Worm (Caenorhabditis elegans) whole organism, L1 larva: ENCODE measurements around the gene nprt-1.
"Not testable (repeated sequence)": the region's sequence is repeated elsewhere in the genome, so short reads cannot be mapped to it uniquely, and the experiment has no call there.

Source experiments
- fos-1 ChIP-seq: fragments of 150-350 bp; optimal IDR thresholded peaks from 2 replicates; lab custom pipeline; 2014; ENCODE audit warnings: missing biosample characterization, missing genetic modification characterization
- sptf-1 ChIP-seq: fragments of 150-350 bp; optimal IDR thresholded peaks from 2 replicates; lab custom pipeline; 2014; ENCODE audit warnings: missing biosample characterization, missing genetic modification characterization

DNA sequence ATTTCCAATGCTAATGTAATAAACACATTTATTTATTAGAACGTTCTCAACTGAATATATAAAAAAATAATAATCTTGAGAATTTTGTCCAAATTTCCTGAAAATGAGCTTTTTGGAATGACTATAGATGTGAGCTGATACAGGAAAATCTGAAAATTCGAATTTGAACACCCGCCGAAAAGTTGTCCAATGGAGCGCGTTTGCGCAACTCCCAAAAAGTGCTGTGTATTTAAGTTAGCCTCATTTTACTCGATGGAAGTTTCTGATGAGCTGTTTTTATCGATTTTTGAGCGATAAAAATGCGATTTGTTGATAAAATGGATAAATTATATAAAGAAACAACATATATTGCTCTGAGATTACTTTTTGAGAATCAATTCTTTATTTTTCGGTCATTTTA is 11.7 kb upstream of the nprt-1 start:
- not testable (repeated sequence) for TF ChIP-seq sptf-1, fos-1
